Worm (Caenorhabditis elegans): ENCODE data around the gene let-70.
A peak's percentile ranks its signal among the peaks of the same experiment; 100 is the strongest.
"Not testable (repeated sequence)": the region's sequence is repeated elsewhere in the genome, so short reads cannot be mapped to it uniquely, and the experiment has no call there.

Gene let-70

ce11 chrIV:11078482-11078881, 3.6 kb downstream of the let-70 start, which contains the start of gene Y5F2A.4:
Y5F2A.4 (minus strand) TSS chrIV:11078582.
- no peak for TF ChIP-seq daf-16 (GFP tag; optimal IDR thresholded peaks at IDR 0.05)
- TF ChIP-seq daf-16 (tag; optimal IDR thresholded peaks at IDR 0.05) = no peak
- no peak for TF ChIP-seq nhr-10 (tag; optimal IDR thresholded peaks at IDR 0.05)
- no peak for TF ChIP-seq lsy-2 (tag; optimal IDR thresholded peaks at IDR 0.05)

- TF ChIP-seq unc-62 (GFP tag; optimal IDR thresholded peaks at IDR 0.05 in 1 of 2) = peak in 1 of 2 experiments; percentile 96
- TF ChIP-seq unc-62 (tag; optimal IDR thresholded peaks at IDR 0.05) = not testable (repeated sequence)
- peak; percentile 46 for TF ChIP-seq zag-1 (tag; optimal IDR thresholded peaks at IDR 0.05)
These were observed 11.2 kb downstream of the let-70 start for ce11 chrIV:11070895-11071294.

DNA sequence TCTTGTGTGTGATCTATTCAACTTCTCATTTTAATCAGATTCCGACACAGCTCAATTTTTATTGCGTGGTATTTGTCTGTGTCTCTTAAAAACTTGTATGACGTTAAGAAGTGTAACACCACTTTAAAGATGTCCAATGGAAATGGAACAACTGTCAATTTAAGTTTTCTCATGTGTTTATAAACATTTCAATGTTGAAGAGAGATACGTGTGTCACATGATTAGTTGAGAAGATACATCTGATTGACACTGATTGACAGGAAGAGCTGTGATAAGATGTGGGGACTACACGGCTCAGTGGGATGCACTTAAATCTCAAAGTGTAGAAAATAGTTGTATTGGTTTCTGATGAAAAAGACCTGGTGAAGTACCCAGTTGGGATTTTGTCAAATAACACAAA, 13.7 kb downstream of the let-70 start:
- TF ChIP-seq unc-62 (GFP tag; optimal IDR thresholded peaks at IDR 0.05 in 1 of 2) = peak in 1 of 2 experiments; percentile 100
- no peak for TF ChIP-seq unc-62 (tag; optimal IDR thresholded peaks at IDR 0.05)
- TF ChIP-seq jun-1 (tag; optimal IDR thresholded peaks at IDR 0.05) = no peak
- peak; percentile 79 for TF ChIP-seq ceh-20 (GFP tag; IDR thresholded peaks at IDR 0.05)
- TF ChIP-seq hlh-30 (tag; optimal IDR thresholded peaks at IDR 0.05; ENCODE audit: insufficient read depth) = peak; percentile 57
- peak; percentile 93 for TF ChIP-seq nhr-11 (tag; optimal IDR thresholded peaks at IDR 0.05)
- peak in 1 of 2 experiments; percentile 96 for TF ChIP-seq daf-16 (GFP tag; optimal IDR thresholded peaks at IDR 0.05)
- TF ChIP-seq daf-16 (tag; optimal IDR thresholded peaks at IDR 0.05) = no peak
- TF ChIP-seq hlh-11 (tag; optimal IDR thresholded peaks at IDR 0.05) = peak; percentile 42
- TF ChIP-seq egl-27 (tag; optimal IDR thresholded peaks at IDR 0.05) = no peak

ce11 chrIV:11067003-11067402, 15.1 kb downstream of the let-70 start, which contains the start of gene ttr-17:
ttr-17 (minus strand) TSS chrIV:11067026.
- TF ChIP-seq nhr-28 (tag; optimal IDR thresholded peaks at IDR 0.05) (no peak), daf-16 (GFP tag; optimal IDR thresholded peaks at IDR 0.05) (peak in 1 of 2 experiments; percentile 83), daf-16 (tag; optimal IDR thresholded peaks at IDR 0.05) (no peak), nhr-76 (tag; optimal IDR thresholded peaks at IDR 0.05) (no peak), Y5F2A.4 (GFP tag; optimal IDR thresholded peaks at IDR 0.05) (no peak), saeg-2 (GFP tag; IDR thresholded peaks at IDR 0.05) (no peak)

- TF ChIP-seq daf-16 (GFP tag; optimal IDR thresholded peaks at IDR 0.05) (peak in 1 of 2 experiments; percentile 91), daf-16 (tag; optimal IDR thresholded peaks at IDR 0.05) (no peak), ama-1 (optimal IDR thresholded peaks at IDR 0.05) (peak; percentile 57), nhr-11 (tag; optimal IDR thresholded peaks at IDR 0.05) (peak; percentile 67), nhr-25 (tag; optimal IDR thresholded peaks at IDR 0.05; ENCODE audit: borderline replicate concordance, insufficient read depth) (no peak)
These were observed 18.1 kb downstream of the let-70 start, which contains the start of gene ttr-16 for ce11 chrIV:11063962-11064361. ttr-16 (minus strand) TSS chrIV:11064137.

- TF ChIP-seq unc-62 (GFP tag; optimal IDR thresholded peaks at IDR 0.05 in 1 of 2) = peak in 1 of 2 experiments; percentile 94
- no peak for TF ChIP-seq unc-62 (tag; optimal IDR thresholded peaks at IDR 0.05)
- peak; percentile 66; the same call in 1 of the 2 replicates for TF ChIP-seq T26A8.4 (GFP tag; IDR thresholded peaks at IDR 0.05)
- TF ChIP-seq daf-16 (GFP tag; optimal IDR thresholded peaks at IDR 0.05) = peak in 1 of 2 experiments; percentile 78
- no peak for TF ChIP-seq daf-16 (tag; optimal IDR thresholded peaks at IDR 0.05)
- TF ChIP-seq lim-7 (GFP tag; IDR thresholded peaks at IDR 0.05) = no peak
- peak; percentile 48 for TF ChIP-seq ama-1 (optimal IDR thresholded peaks at IDR 0.05)
- no peak for TF ChIP-seq mdt-29 (GFP tag; IDR thresholded peaks at IDR 0.05)
These were observed 19.0 kb downstream of the let-70 start for ce11 chrIV:11062984-11063613.

DNA sequence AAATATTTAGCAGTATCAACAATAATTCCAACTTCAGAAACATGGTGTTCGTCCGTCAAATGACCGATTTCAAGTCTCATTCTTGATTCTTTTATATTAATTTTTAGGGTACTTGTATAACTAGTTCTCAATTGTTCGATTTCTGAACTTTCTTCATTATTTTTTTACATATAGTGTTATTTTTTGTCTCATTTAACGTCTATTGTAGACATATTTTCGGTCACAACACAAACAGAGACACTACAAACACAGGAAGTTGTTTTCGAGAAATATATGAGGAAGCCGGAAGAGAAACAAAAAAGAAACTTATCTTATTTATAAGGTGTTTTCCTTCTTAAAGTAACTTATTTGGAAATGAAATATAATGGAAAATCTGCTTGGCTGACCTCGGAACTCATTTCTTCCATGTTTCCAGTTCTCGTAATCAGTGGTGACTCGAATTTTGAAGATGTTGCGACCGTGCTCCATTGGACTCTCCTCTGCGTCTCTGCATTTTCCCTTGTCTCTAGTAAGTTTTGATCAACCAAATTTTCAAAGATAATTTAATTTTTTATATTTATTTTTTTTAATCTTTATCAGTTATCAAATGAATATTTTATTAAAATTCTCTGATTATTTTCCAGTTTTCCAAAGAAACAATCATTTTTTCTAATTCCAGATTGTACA, 28.3 kb downstream of the let-70 start, which contains the start of the genes F36H1.12 and lin-3:
F36H1.12 (minus strand) TSS at position 51 of the 666 bp plus-strand sequence.
lin-3 (plus strand) TSS at position 657 of the 666 bp plus-strand sequence.
- TF ChIP-seq unc-62 (GFP tag; optimal IDR thresholded peaks at IDR 0.05 in 1 of 2) = no peak
- TF ChIP-seq unc-62 (tag; optimal IDR thresholded peaks at IDR 0.05) = no peak
- TF ChIP-seq F26F4.8 (GFP tag; conservative IDR thresholded peaks at IDR 0.05) = no peak
- TF ChIP-seq ceh-44 (GFP tag; IDR thresholded peaks at IDR 0.05) = 0 out of 2 replicates have a peak, but pooled peaks have one; percentile 31
- no peak for TF ChIP-seq ctbp-1 (GFP tag; IDR thresholded peaks at IDR 0.05)
- no peak for TF ChIP-seq nhr-25 (tag; optimal IDR thresholded peaks at IDR 0.05; ENCODE audit: borderline replicate concordance, insufficient read depth)
- TF ChIP-seq nhr-41 (GFP tag; IDR thresholded peaks at IDR 0.05) = no peak
- TF ChIP-seq lin-38 (GFP tag; IDR thresholded peaks at IDR 0.05) = peak; percentile 85
- TF ChIP-seq dpl-1 (GFP tag; optimal IDR thresholded peaks at IDR 0.05) = no peak
- TF ChIP-seq dmd-6 (GFP tag; IDR thresholded peaks at IDR 0.05) = no peak
- peak; percentile 19 for TF ChIP-seq unc-130 (GFP tag; optimal IDR thresholded peaks at IDR 0.05)
- TF ChIP-seq D1046.2 (GFP tag; IDR thresholded peaks at IDR 0.05) = no peak

All from whole organism, L4 larva.